Worm (Caenorhabditis elegans) whole organism, young adult: ENCODE results near the gene F15A8.1.

ENCODE experiments used
- B0019.2 ChIP-seq: fragments of 200-800 bp; sonication (Bioruptor generic); conservative IDR thresholded peaks from 2 replicates; pipeline ENCODE4 v1.3.6; 2022; ENCODE audit warnings: missing genetic modification reagents, missing genetic modification characterization, missing compliant biosample characterization
- B0261.1 ChIP-seq: sonication (generic microtip); optimal IDR thresholded peaks from 2 replicates; lab custom pipeline; 2016; ENCODE audit warnings: mild to moderate bottlenecking, missing genetic modification characterization, moderate library complexity, missing compliant biosample characterization
- C17E4.6 ChIP-seq: fragments of 200-800 bp; sonication (Bioruptor generic); IDR thresholded peaks from 2 replicates; pipeline ENCODE4 v1.3.6; 2022; ENCODE audit warnings: missing genetic modification reagents, missing genetic modification characterization, missing compliant biosample characterization
- F52B5.7 ChIP-seq: sonication (generic microtip); optimal IDR thresholded peaks from 2 replicates; lab custom pipeline; 2016; ENCODE audit warnings: mild to moderate bottlenecking, missing genetic modification characterization, missing compliant biosample characterization
- K11D2.4 ChIP-seq: fragments of 200-800 bp; sonication (Bioruptor generic); IDR thresholded peaks from 2 replicates; pipeline ENCODE4 v1.3.6; 2022; ENCODE audit warnings: missing genetic modification reagents, missing genetic modification characterization, missing compliant biosample characterization
- Y79H2A.3 ChIP-seq: fragments of 200-800 bp; sonication (Bioruptor generic); conservative IDR thresholded peaks from 2 replicates; pipeline ENCODE4 v1.3.6; 2022; ENCODE audit warnings: missing genetic modification reagents, missing genetic modification characterization, missing compliant biosample characterization
- ama-1 ChIP-seq, 3 experiments: fragments of 150-350 bp in 1 of 3; sonication (generic microtip) in 2 of 3; optimal IDR thresholded peaks; 2 replicates each; lab custom pipeline; 2014 to 2018; ENCODE audit warnings: missing biosample characterization in 2 of 3, missing genetic modification characterization in 2 of 3, missing genetic modification reagents in 2 of 3
- aptf-2 ChIP-seq: fragments of 200-800 bp; sonication (Bioruptor generic); conservative IDR thresholded peaks from 2 replicates; pipeline ENCODE4 v1.3.6; 2022; ENCODE audit warnings: missing genetic modification reagents, missing genetic modification characterization, missing compliant biosample characterization
- egl-18 ChIP-seq: fragments of 200-800 bp; sonication (Bioruptor generic); IDR thresholded peaks from 2 replicates; pipeline ENCODE4 v1.3.6; 2022; ENCODE audit warnings: missing genetic modification reagents, missing genetic modification characterization, missing compliant biosample characterization
- hlh-26 ChIP-seq: fragments of 200-800 bp; sonication (Bioruptor generic); conservative IDR thresholded peaks from 2 replicates; pipeline ENCODE4 v1.3.6; 2022; ENCODE audit warnings: missing genetic modification reagents, missing genetic modification characterization, missing compliant biosample characterization
- lin-40 ChIP-seq: sonication (generic microtip); optimal IDR thresholded peaks from 2 replicates; lab custom pipeline; 2016; ENCODE audit warnings: missing genetic modification characterization, mild to moderate bottlenecking, missing compliant biosample characterization, missing genotype, missing genetic modification reagents
- nfya-1 ChIP-seq: sonication (generic microtip); optimal IDR thresholded peaks from 2 replicates; lab custom pipeline; 2017; ENCODE audit warnings: antibody characterized with exemption, missing compliant biosample characterization, missing genetic modification characterization, borderline replicate concordance; ENCODE audit not compliant: insufficient read depth
- unc-62 ChIP-seq: fragments of 150-350 bp; optimal IDR thresholded peaks from 2 replicates; lab custom pipeline; 2014; ENCODE audit warnings: missing biosample characterization, missing genetic modification reagents, missing genetic modification characterization

- TF ChIP-seq B0261.1 (tag; lab: Kevin White, UChicago) (no peak), unc-62 (GFP tag; lab: Kevin White, UChicago) (no peak), Y79H2A.3 (no peak), F52B5.7 (tag; lab: Kevin White, UChicago) (no peak), B0019.2 (no peak), K11D2.4 (GFP tag; lab: Robert Waterston, UW) (no peak), lin-40 (no peak), C17E4.6 (GFP tag; lab: Robert Waterston, UW) (no peak), egl-18 (GFP tag; lab: Robert Waterston, UW) (no peak), nfya-1 (tag; lab: Kevin White, UChicago) (no peak), hlh-26 (GFP tag; lab: Robert Waterston, UW) (no peak), aptf-2 (GFP tag; lab: Robert Waterston, UW) (no peak), ama-1 (optimal IDR thresholded peaks at IDR 0.05; lab: Kevin White, UChicago) (no peak), ama-1 (GFP tag; optimal IDR thresholded peaks at IDR 0.05; lab: Kevin White, UChicago) (no peak)
Observed at ce11 chrX:4438823-4439222, 1.9 kb upstream of the F15A8.1 start.
